Worm (Caenorhabditis elegans): ENCODE data around the gene C17C3.24.

Gene C17C3.24

ce11 chrII:5577060-5577459, 35.5 kb upstream of the C17C3.24 start (continued):
- TF ChIP-seq Y55F3AM.14 (GFP tag; optimal IDR thresholded peaks at IDR 0.05), result no peak
- peak; percentile 65 for TF ChIP-seq unc-55 (GFP tag; optimal IDR thresholded peaks at IDR 0.05)
- no peak for TF ChIP-seq ceh-82 (tag; optimal IDR thresholded peaks at IDR 0.05)
- TF ChIP-seq crh-2 (tag; optimal IDR thresholded peaks at IDR 0.05), result peak; percentile 43
- no peak for TF ChIP-seq lin-39 (tag; optimal IDR thresholded peaks at IDR 0.05)
- TF ChIP-seq nhr-129 (tag; optimal IDR thresholded peaks at IDR 0.05), result peak; percentile 71
- no peak for TF ChIP-seq nhr-21 (tag; optimal IDR thresholded peaks at IDR 0.05)
- TF ChIP-seq lin-13 (GFP tag; optimal IDR thresholded peaks at IDR 0.05), result no peak
- TF ChIP-seq C34F6.9 (tag; optimal IDR thresholded peaks at IDR 0.05), result peak; percentile 46
- TF ChIP-seq lsy-2 (tag; optimal IDR thresholded peaks at IDR 0.05), result no peak
- TF ChIP-seq unc-39 (tag; optimal IDR thresholded peaks at IDR 0.05), result no peak
- TF ChIP-seq ceh-16 (tag; optimal IDR thresholded peaks at IDR 0.05), result no peak
- TF ChIP-seq ama-1 (optimal IDR thresholded peaks at IDR 0.05), result no peak

- peak; percentile 10 for TF ChIP-seq crh-2 (tag; optimal IDR thresholded peaks at IDR 0.05)
- no peak for TF ChIP-seq lin-13 (GFP tag; optimal IDR thresholded peaks at IDR 0.05)
- no peak for TF ChIP-seq sma-9 (GFP tag; optimal IDR thresholded peaks at IDR 0.05)
- TF ChIP-seq sma-9 (tag; optimal IDR thresholded peaks at IDR 0.05), result no peak
- peak; percentile 6 for TF ChIP-seq ama-1 (optimal IDR thresholded peaks at IDR 0.05)
- no peak for TF ChIP-seq nhr-12 (tag; optimal IDR thresholded peaks at IDR 0.05)
- no peak for TF ChIP-seq unc-39 (tag; optimal IDR thresholded peaks at IDR 0.05)
- peak; percentile 2 for TF ChIP-seq sma-3 (GFP tag; optimal IDR thresholded peaks at IDR 0.05)
- TF ChIP-seq nhr-21 (tag; optimal IDR thresholded peaks at IDR 0.05), result peak; percentile 50
Observed at ce11 chrII:5574925-5575324, 33.3 kb upstream of the C17C3.24 start.

ce11 chrII:5572082-5572746, 30.6 kb upstream of the C17C3.24 start:
- TF ChIP-seq nhr-129 (tag; optimal IDR thresholded peaks at IDR 0.05) (peak; percentile 47), nhr-10 (tag; optimal IDR thresholded peaks at IDR 0.05) (peak; percentile 77), R02D3.7 (tag; optimal IDR thresholded peaks at IDR 0.05) (no peak), lsy-2 (tag; optimal IDR thresholded peaks at IDR 0.05) (peak in 1 of 2 experiments; percentile 59), ztf-11 (tag; optimal IDR thresholded peaks at IDR 0.05) (no peak), nhr-25 (tag; optimal IDR thresholded peaks at IDR 0.05) (peak; percentile 61), F13H6.1 (tag; optimal IDR thresholded peaks at IDR 0.05) (peak; percentile 61), ztf-4 (tag; optimal IDR thresholded peaks at IDR 0.05) (no peak), nhr-23 (tag; optimal IDR thresholded peaks at IDR 0.05) (no peak), sem-4 (tag; optimal IDR thresholded peaks at IDR 0.05) (no peak), sma-3 (GFP tag; optimal IDR thresholded peaks at IDR 0.05) (peak; percentile 69), crh-2 (tag; optimal IDR thresholded peaks at IDR 0.05) (peak; percentile 67), ceh-82 (tag; optimal IDR thresholded peaks at IDR 0.05) (no peak), lin-13 (GFP tag; optimal IDR thresholded peaks at IDR 0.05) (no peak), elt-1 (tag; optimal IDR thresholded peaks at IDR 0.05) (no peak), egl-27 (tag; optimal IDR thresholded peaks at IDR 0.05) (no peak), C34F6.9 (tag; optimal IDR thresholded peaks at IDR 0.05) (peak; percentile 24), skn-1 (tag; optimal IDR thresholded peaks at IDR 0.05) (peak; percentile 79), unc-55 (GFP tag; optimal IDR thresholded peaks at IDR 0.05) (no peak), lin-39 (tag; optimal IDR thresholded peaks at IDR 0.05) (no peak), sma-9 (GFP tag; optimal IDR thresholded peaks at IDR 0.05) (peak; percentile 85), sma-9 (tag; optimal IDR thresholded peaks at IDR 0.05) (no peak), nhr-21 (tag; optimal IDR thresholded peaks at IDR 0.05) (peak; percentile 83), ceh-16 (tag; optimal IDR thresholded peaks at IDR 0.05) (no peak), zag-1 (tag; optimal IDR thresholded peaks at IDR 0.05) (no peak), dmd-4 (tag; optimal IDR thresholded peaks at IDR 0.05) (no peak), gmeb-1 (tag; optimal IDR thresholded peaks at IDR 0.05) (no peak), nhr-6 (tag; optimal IDR thresholded peaks at IDR 0.05) (no peak)

- TF ChIP-seq elt-3 (tag; optimal IDR thresholded peaks at IDR 0.05), result no peak
- peak; percentile 5 for TF ChIP-seq sma-9 (GFP tag; optimal IDR thresholded peaks at IDR 0.05)
- no peak for TF ChIP-seq sma-9 (tag; optimal IDR thresholded peaks at IDR 0.05)
- no peak for TF ChIP-seq nhr-237 (tag; optimal IDR thresholded peaks at IDR 0.05)
- TF ChIP-seq unc-39 (tag; optimal IDR thresholded peaks at IDR 0.05), result no peak
- TF ChIP-seq ceh-82 (tag; optimal IDR thresholded peaks at IDR 0.05), result no peak
Observed at ce11 chrII:5570272-5570671, 28.7 kb upstream of the C17C3.24 start, which contains the start of the genes C17C3.1 and C17C3.15. TSS of gene C17C3.1 (plus strand) at chrII:5570572. TSS of gene C17C3.15 (plus strand) at chrII:5570654.

Data from whole organism, L2 larva.